Worm (Caenorhabditis elegans): ENCODE data around the gene daf-2.

ce11 chrIII:3065876-3066509 is 25.3 kb upstream of the daf-2 start:
- TF ChIP-seq aptf-3 (GFP tag; IDR thresholded peaks at IDR 0.05) = no peak
- TF ChIP-seq Y56A3A.18 (GFP tag; IDR thresholded peaks at IDR 0.05) = no peak
- TF ChIP-seq zim-3 (tag; optimal IDR thresholded peaks at IDR 0.05) = no peak
- TF ChIP-seq ZK185.1 (tag; optimal IDR thresholded peaks at IDR 0.05; ENCODE audit: poor library complexity, severe bottlenecking) = no peak
- no peak for TF ChIP-seq nfya-1 (tag; optimal IDR thresholded peaks at IDR 0.05; ENCODE audit: borderline replicate concordance, insufficient read depth)
- TF ChIP-seq nhr-90 (tag; optimal IDR thresholded peaks at IDR 0.05) = no peak
- no peak for TF ChIP-seq bed-1 (GFP tag; IDR thresholded peaks at IDR 0.05)
